Worm (Caenorhabditis elegans) whole organism, late embryonic: ENCODE data around the gene T17H7.7.

Experiments used
- C38D4.7 ChIP-seq: fragments of 200-800 bp; sonication (Bioruptor generic); optimal IDR thresholded peaks from 2 replicates; lab custom pipeline; 2018; ENCODE audit warnings: mild to moderate bottlenecking, missing genetic modification characterization, moderate library complexity, missing compliant biosample characterization
- K02D7.2 ChIP-seq: sonication (generic microtip); optimal IDR thresholded peaks from 2 replicates; lab custom pipeline; 2017; ENCODE audit warnings: mild to moderate bottlenecking, missing genetic modification characterization, missing compliant biosample characterization
- K09A11.1 ChIP-seq: sonication (generic microtip); optimal IDR thresholded peaks from 2 replicates; lab custom pipeline; 2017; ENCODE audit warnings: antibody characterized with exemption, mild to moderate bottlenecking, missing genetic modification characterization, missing compliant biosample characterization; ENCODE audit not compliant: insufficient read depth
- T23F11.4 ChIP-seq: fragments of 200-800 bp; sonication (Bioruptor generic); optimal IDR thresholded peaks from 2 replicates; lab custom pipeline; 2018; ENCODE audit warnings: mild to moderate bottlenecking, missing genetic modification characterization, missing compliant biosample characterization
- ahr-1 ChIP-seq: sonication (generic microtip); optimal IDR thresholded peaks from 2 replicates; lab custom pipeline; 2016; ENCODE audit warnings: missing genetic modification characterization, missing compliant biosample characterization
- ama-1 ChIP-seq: fragments of 150-350 bp; optimal IDR thresholded peaks from 2 replicates; lab custom pipeline; 2014
- ceh-14 ChIP-seq: sonication (generic microtip); optimal IDR thresholded peaks from 2 replicates; lab custom pipeline; 2016; ENCODE audit warnings: missing genotype, missing genetic modification characterization, missing compliant biosample characterization
- ceh-18 ChIP-seq: sonication (generic microtip); optimal IDR thresholded peaks from 2 replicates; lab custom pipeline; 2016; ENCODE audit warnings: missing genetic modification characterization, missing compliant biosample characterization
- ceh-19 ChIP-seq: fragments of 200-800 bp; sonication (Bioruptor generic); optimal IDR thresholded peaks from 2 replicates; lab custom pipeline; 2018; ENCODE audit warnings: mild to moderate bottlenecking, missing genetic modification characterization, missing compliant biosample characterization
- ceh-2 ChIP-seq: sonication (generic microtip); optimal IDR thresholded peaks from 2 replicates; lab custom pipeline; 2016; ENCODE audit warnings: missing genotype, missing genetic modification characterization, missing compliant biosample characterization
- ceh-22 ChIP-seq: sonication (generic microtip); optimal IDR thresholded peaks from 2 replicates; lab custom pipeline; 2017; ENCODE audit warnings: missing biosample characterization, missing genetic modification characterization
- ceh-24 ChIP-seq: sonication (generic microtip); optimal IDR thresholded peaks from 2 replicates; lab custom pipeline; 2016; ENCODE audit warnings: mild to moderate bottlenecking, missing genetic modification characterization, missing compliant biosample characterization
- ceh-30 ChIP-seq: fragments of 150-350 bp; optimal IDR thresholded peaks from 2 replicates; lab custom pipeline; 2014; ENCODE audit warnings: missing biosample characterization, missing genetic modification characterization
- ceh-31 ChIP-seq: sonication (generic microtip); optimal IDR thresholded peaks from 2 replicates; lab custom pipeline; 2016; ENCODE audit warnings: missing genetic modification characterization, missing compliant biosample characterization
- ceh-48 ChIP-seq: sonication (generic microtip); optimal IDR thresholded peaks from 2 replicates; lab custom pipeline; 2016; ENCODE audit warnings: missing genetic modification characterization, inconsistent platforms, missing compliant biosample characterization
- ceh-9 ChIP-seq: sonication (generic microtip); optimal IDR thresholded peaks from 2 replicates; lab custom pipeline; 2016; ENCODE audit warnings: mild to moderate bottlenecking, missing genetic modification characterization, inconsistent platforms, missing compliant biosample characterization
- dve-1 ChIP-seq: sonication (generic microtip); optimal IDR thresholded peaks from 2 replicates; lab custom pipeline; 2017; ENCODE audit warnings: antibody characterized with exemption, mild to moderate bottlenecking, missing genetic modification characterization, missing compliant biosample characterization
- elt-2 ChIP-seq: sonication (generic microtip); optimal IDR thresholded peaks from 2 replicates; lab custom pipeline; 2016; ENCODE audit warnings: missing genetic modification reagents, missing genetic modification characterization, missing compliant biosample characterization
- elt-4 ChIP-seq: sonication (generic microtip); optimal IDR thresholded peaks from 2 replicates; lab custom pipeline; 2016; ENCODE audit warnings: missing genetic modification characterization, missing compliant biosample characterization
- fax-1 ChIP-seq: sonication (generic microtip); optimal IDR thresholded peaks from 2 replicates; lab custom pipeline; 2016; ENCODE audit warnings: missing genotype, missing genetic modification characterization, missing compliant biosample characterization
- fkh-6 ChIP-seq: sonication (generic microtip); optimal IDR thresholded peaks from 2 replicates; lab custom pipeline; 2016; ENCODE audit warnings: missing genetic modification characterization, missing compliant biosample characterization
- gmeb-2 ChIP-seq: sonication (generic microtip); optimal IDR thresholded peaks from 2 replicates; lab custom pipeline; 2016; ENCODE audit warnings: missing genetic modification characterization, inconsistent platforms, missing compliant biosample characterization
- hlh-30 ChIP-seq: sonication (generic microtip); optimal IDR thresholded peaks from 2 replicates; lab custom pipeline; 2017; ENCODE audit warnings: antibody characterized with exemption, missing genetic modification characterization, missing compliant biosample characterization; ENCODE audit not compliant: insufficient read depth
- hlh-6 ChIP-seq: sonication (generic microtip); optimal IDR thresholded peaks from 2 replicates; lab custom pipeline; 2016; ENCODE audit warnings: missing genotype, missing genetic modification characterization, missing compliant biosample characterization
- hlh-8 ChIP-seq: sonication (generic microtip); optimal IDR thresholded peaks from 2 replicates; lab custom pipeline; 2016; ENCODE audit warnings: missing genotype, missing genetic modification characterization, missing compliant biosample characterization
- nhr-11 ChIP-seq: fragments of 150-350 bp; optimal IDR thresholded peaks from 2 replicates; lab custom pipeline; 2014; ENCODE audit warnings: missing biosample characterization, missing genetic modification characterization
- nhr-232 ChIP-seq: sonication (generic microtip); optimal IDR thresholded peaks from 2 replicates; lab custom pipeline; 2016; ENCODE audit warnings: missing genetic modification characterization, missing compliant biosample characterization
- pag-3 ChIP-seq: sonication (generic microtip); optimal IDR thresholded peaks from 2 replicates; lab custom pipeline; 2016; ENCODE audit warnings: missing compliant biosample characterization, missing genetic modification characterization, borderline replicate concordance
- pax-1 ChIP-seq: fragments of 150-350 bp; optimal IDR thresholded peaks from 2 replicates; lab custom pipeline; 2014; ENCODE audit warnings: missing biosample characterization, missing genetic modification characterization
- pha-2 ChIP-seq: sonication (generic microtip); optimal IDR thresholded peaks from 2 replicates; lab custom pipeline; 2017; ENCODE audit warnings: mild to moderate bottlenecking, missing genetic modification characterization, missing compliant biosample characterization
- pqm-1 ChIP-seq: sonication (generic microtip); optimal IDR thresholded peaks from 2 replicates; lab custom pipeline; 2016; ENCODE audit warnings: missing genetic modification characterization, missing compliant biosample characterization
- ref-2 ChIP-seq: sonication (generic microtip); optimal IDR thresholded peaks from 2 replicates; lab custom pipeline; 2016; ENCODE audit warnings: missing genetic modification characterization, missing compliant biosample characterization
- sdc-2 ChIP-seq: sonication (generic microtip); optimal IDR thresholded peaks from 2 replicates; lab custom pipeline; 2016; ENCODE audit warnings: missing genotype, missing genetic modification characterization, missing compliant biosample characterization
- sox-2 ChIP-seq: fragments of 200-800 bp; sonication (Bioruptor generic); IDR thresholded peaks from 2 replicates; pipeline ENCODE4 v1.3.6; 2022; ENCODE audit warnings: missing genetic modification reagents, missing genetic modification characterization, missing compliant biosample characterization
- sox-4 ChIP-seq: sonication (generic microtip); optimal IDR thresholded peaks from 2 replicates; lab custom pipeline; 2017; ENCODE audit warnings: mild to moderate bottlenecking, missing genetic modification characterization, inconsistent platforms, missing compliant biosample characterization
- tbx-2 ChIP-seq: sonication (generic microtip); optimal IDR thresholded peaks from 2 replicates; lab custom pipeline; 2016; ENCODE audit warnings: missing genetic modification characterization, missing compliant biosample characterization
- tbx-7 ChIP-seq: sonication (generic microtip); optimal IDR thresholded peaks from 2 replicates; lab custom pipeline; 2016; ENCODE audit warnings: missing genotype, missing genetic modification characterization, missing compliant biosample characterization
- ttx-3 ChIP-seq: sonication (generic microtip); optimal IDR thresholded peaks from 2 replicates; lab custom pipeline; 2016; ENCODE audit warnings: missing genetic modification reagents, missing genetic modification characterization, missing compliant biosample characterization
- unc-3 ChIP-seq, 2 experiments: fragments of 200-800 bp in 1 of 2; sonication (Bioruptor generic) in 1 of 2; sonication (generic microtip) in 1 of 2; conservative IDR thresholded peaks in 1 of 2; optimal IDR thresholded peaks in 1 of 2; 2 replicates each; pipeline versions ENCODE4 v1.3.6 to Lab custom; 2016 to 2022; ENCODE audit warnings: missing compliant biosample characterization in 2 of 2, missing genetic modification characterization in 2 of 2, missing genetic modification reagents in 1 of 2
- unc-55 ChIP-seq: sonication (generic microtip); optimal IDR thresholded peaks from 2 replicates; lab custom pipeline; 2017; ENCODE audit warnings: missing biosample characterization, missing genetic modification reagents, missing genetic modification characterization
- zip-5 ChIP-seq: sonication (generic microtip); optimal IDR thresholded peaks from 2 replicates; lab custom pipeline; 2016; ENCODE audit warnings: missing genetic modification characterization, missing compliant biosample characterization
- ztf-16 ChIP-seq: sonication (generic microtip); optimal IDR thresholded peaks from 2 replicates; lab custom pipeline; 2017; ENCODE audit warnings: missing genetic modification characterization, missing compliant biosample characterization

T17H7.7 gene

ce11 chrIII:750028-750427 lies 7.9 kb downstream of the T17H7.7 start:
- no peak for TF ChIP-seq ama-1 (lab: Kevin White, UChicago)
- no peak for TF ChIP-seq pqm-1 (tag; lab: Kevin White, UChicago)
- TF ChIP-seq pag-3 (tag; lab: Kevin White, UChicago): no peak
- TF ChIP-seq ceh-2: no peak
- TF ChIP-seq ceh-31 (tag; lab: Kevin White, UChicago): no peak
- no peak for TF ChIP-seq tbx-7
- TF ChIP-seq ztf-16 (tag; lab: Kevin White, UChicago): no peak
- TF ChIP-seq ref-2 (tag; lab: Kevin White, UChicago): no peak
- no peak for TF ChIP-seq nhr-11 (tag; lab: Kevin White, UChicago)
- no peak for TF ChIP-seq unc-3 (GFP tag; conservative IDR thresholded peaks at IDR 0.05; lab: Robert Waterston, UW)
- no peak for TF ChIP-seq unc-3 (tag; optimal IDR thresholded peaks at IDR 0.05; lab: Kevin White, UChicago)
- TF ChIP-seq sox-4 (tag; lab: Kevin White, UChicago): no peak
- no peak for TF ChIP-seq fax-1 (tag; lab: Kevin White, UChicago)
- TF ChIP-seq ahr-1 (tag; lab: Kevin White, UChicago): no peak
- no peak for TF ChIP-seq ceh-30
- TF ChIP-seq C38D4.7 (GFP tag; lab: Kevin White, UChicago): no peak

- TF ChIP-seq ama-1 (lab: Kevin White, UChicago) (no peak), gmeb-2 (tag; lab: Kevin White, UChicago) (no peak), elt-2 (tag; lab: Kevin White, UChicago) (peak; percentile 41)
These were observed 9.1 kb downstream of the T17H7.7 start for ce11 chrIII:748782-749181.

- TF ChIP-seq K09A11.1 (tag; lab: Kevin White, UChicago) (no peak), ceh-9 (no peak), hlh-8 (tag; lab: Kevin White, UChicago) (no peak), nhr-11 (tag; lab: Kevin White, UChicago) (no peak), elt-4 (tag; lab: Kevin White, UChicago) (no peak), ceh-18 (no peak)
These were observed 13.4 kb downstream of the T17H7.7 start for ce11 chrIII:744459-744858.

- TF ChIP-seq ceh-14 (no peak), ceh-48 (tag; lab: Kevin White, UChicago) (no peak), sox-2 (GFP tag; lab: Robert Waterston, UW) (no peak), dve-1 (no peak), pax-1 (tag; lab: Kevin White, UChicago) (no peak), ztf-16 (tag; lab: Kevin White, UChicago) (no peak), ceh-24 (tag; lab: Kevin White, UChicago) (no peak)
These were observed 17.5 kb downstream of the T17H7.7 start, which contains the start of gene idpp-1 for ce11 chrIII:740382-740781. idpp-1 (plus strand) TSS chrIII:740682.

- TF ChIP-seq ceh-22: no peak
- no peak for TF ChIP-seq sox-2 (GFP tag; lab: Robert Waterston, UW)
- TF ChIP-seq ahr-1 (tag; lab: Kevin White, UChicago): no peak
- no peak for TF ChIP-seq nhr-232 (tag; lab: Kevin White, UChicago)
- TF ChIP-seq nhr-11 (tag; lab: Kevin White, UChicago): no peak
- no peak for TF ChIP-seq pha-2 (tag; lab: Kevin White, UChicago)
- no peak for TF ChIP-seq K02D7.2 (tag; lab: Kevin White, UChicago)
- no peak for TF ChIP-seq elt-4 (tag; lab: Kevin White, UChicago)
- no peak for TF ChIP-seq tbx-7
These were observed 29.2 kb downstream of the T17H7.7 start for ce11 chrIII:728694-729093.

- TF ChIP-seq zip-5 (tag; lab: Kevin White, UChicago): no peak
- TF ChIP-seq K02D7.2 (tag; lab: Kevin White, UChicago): no peak
- TF ChIP-seq ttx-3 (tag; lab: Kevin White, UChicago): no peak
- no peak for TF ChIP-seq gmeb-2 (tag; lab: Kevin White, UChicago)
- no peak for TF ChIP-seq fkh-6 (tag; lab: Kevin White, UChicago)
- no peak for TF ChIP-seq sdc-2
- no peak for TF ChIP-seq hlh-30 (tag; lab: Kevin White, UChicago)
- TF ChIP-seq hlh-6: no peak
- TF ChIP-seq unc-55 (GFP tag; lab: Kevin White, UChicago): no peak
- no peak for TF ChIP-seq ceh-30
- TF ChIP-seq ztf-16 (tag; lab: Kevin White, UChicago): no peak
- no peak for TF ChIP-seq nhr-11 (tag; lab: Kevin White, UChicago)
- TF ChIP-seq ama-1 (lab: Kevin White, UChicago): no peak
- no peak for TF ChIP-seq T23F11.4 (GFP tag; lab: Kevin White, UChicago)
- no peak for TF ChIP-seq ceh-19 (GFP tag; lab: Kevin White, UChicago)
- TF ChIP-seq elt-4 (tag; lab: Kevin White, UChicago): no peak
- TF ChIP-seq elt-2 (tag; lab: Kevin White, UChicago): no peak
- no peak for TF ChIP-seq tbx-2
- TF ChIP-seq pqm-1 (tag; lab: Kevin White, UChicago): no peak
- no peak for TF ChIP-seq K09A11.1 (tag; lab: Kevin White, UChicago)
These were observed 29.8 kb downstream of the T17H7.7 start for ce11 chrIII:728074-728473.
